Fruit fly (Drosophila melanogaster): ENCODE results near the gene Reph.

The Reph gene

DNA sequence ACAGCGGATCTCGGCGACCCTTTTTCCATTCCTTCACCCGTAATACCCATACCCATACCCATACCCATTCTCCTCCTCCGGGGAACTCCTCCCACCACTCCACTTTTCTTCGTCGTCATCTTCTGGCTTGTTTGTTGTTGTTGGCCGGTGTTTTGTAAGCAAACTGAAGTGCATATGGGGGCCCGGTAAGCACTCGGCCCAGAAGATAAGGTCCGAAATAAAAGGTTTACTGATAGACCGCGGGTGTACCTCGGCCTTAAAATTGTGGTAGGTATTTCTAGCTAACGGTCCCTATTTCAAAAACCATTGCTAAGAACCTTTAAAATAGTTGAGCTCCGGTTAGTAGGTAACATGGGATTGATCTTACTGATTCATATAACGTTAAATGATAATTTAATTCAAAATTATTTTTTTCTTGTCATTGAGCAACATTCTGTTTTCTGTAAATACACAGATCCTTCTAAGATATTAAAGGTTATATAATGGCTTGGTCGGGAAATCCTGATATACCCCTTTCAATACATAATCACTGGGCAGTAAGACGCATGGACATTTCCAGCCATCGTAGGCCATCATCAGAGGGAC lies 27.5 kb upstream of the Reph start (continued):
- TF ChIP-seq CG13123 (GFP tag; optimal IDR thresholded peaks at IDR 0.05) (peak; percentile 0), slbo (GFP tag; IDR thresholded peaks at IDR 0.05) (0 out of 2 replicates have a peak, but pooled peaks have one; percentile 30), mam (GFP tag; optimal IDR thresholded peaks at IDR 0.05) (peak; percentile 4), inv (GFP tag; IDR thresholded peaks at IDR 0.05; ENCODE audit: partially characterized antibody) (no peak), crc (GFP tag; optimal IDR thresholded peaks at IDR 0.05) (no peak), CG7786 (GFP tag; optimal IDR thresholded peaks at IDR 0.05) (peak; percentile 33), Camta (GFP tag; optimal IDR thresholded peaks at IDR 0.05) (no peak), PHDP (tag; optimal IDR thresholded peaks at IDR 0.05) (peak; percentile 19), sens (GFP tag) (peak; percentile 93), CG14667 (GFP tag; IDR thresholded peaks at IDR 0.05) (peak; percentile 40), ara (GFP tag; IDR thresholded peaks at IDR 0.05) (peak; percentile 31; the same call in 1 of the 2 replicates), run (tag; optimal IDR thresholded peaks at IDR 0.05) (no peak), stc (GFP tag; IDR thresholded peaks at IDR 0.05) (peak; percentile 41; the same call in 1 of the 2 replicates), CG32767 (GFP tag; IDR thresholded peaks at IDR 0.05) (0 out of 2 replicates have a peak, but pooled peaks have one; percentile 40), ewg (GFP tag; optimal IDR thresholded peaks at IDR 0.05) (peak; percentile 8), NC2β (GFP tag; optimal IDR thresholded peaks at IDR 0.05) (peak; percentile 25), ap (GFP tag; IDR thresholded peaks at IDR 0.05) (peak; percentile 37; the same call in 1 of the 2 replicates), lov (optimal IDR thresholded peaks at IDR 0.05) (no peak), lov (GFP tag; IDR thresholded peaks at IDR 0.05) (no peak), danr (GFP tag; IDR thresholded peaks at IDR 0.05) (0 out of 2 replicates have a peak, but pooled peaks have one; percentile 25), btn (GFP tag; optimal IDR thresholded peaks at IDR 0.05) (no peak), zfh1 (GFP tag; IDR thresholded peaks at IDR 0.05) (peak; percentile 71; the same call in 2 of the 3 replicates), Drgx (GFP tag; IDR thresholded peaks at IDR 0.05) (peak; percentile 11; the same call in 1 of the 2 replicates), CG1602 (GFP tag; optimal IDR thresholded peaks at IDR 0.05) (peak; percentile 23), ci (GFP tag; IDR thresholded peaks at IDR 0.05) (0 out of 3 replicates have a peak, but pooled peaks have one; percentile 23), ssp (GFP tag; IDR thresholded peaks at IDR 0.05) (0 out of 2 replicates have a peak, but pooled peaks have one; percentile 7), Abd-B (GFP tag; optimal IDR thresholded peaks at IDR 0.05) (peak; percentile 30), CG2120 (GFP tag; optimal IDR thresholded peaks at IDR 0.05) (peak; percentile 32), Vsx1 (GFP tag; optimal IDR thresholded peaks at IDR 0.05) (no peak), BEAF-32 (GFP tag; optimal IDR thresholded peaks at IDR 0.05) (no peak), ftz-f1 (GFP tag; optimal IDR thresholded peaks at IDR 0.05) (no peak), gro (GFP tag; optimal IDR thresholded peaks at IDR 0.05) (no peak), Hr78 (GFP tag; optimal IDR thresholded peaks at IDR 0.05) (no peak), ab (GFP tag; optimal IDR thresholded peaks at IDR 0.05) (peak; percentile 7), bowl (GFP tag; IDR thresholded peaks at IDR 0.05) (peak; percentile 60; the same call in 1 of the 2 replicates), CG18011 (GFP tag; optimal IDR thresholded peaks at IDR 0.05) (no peak), CG5245 (GFP tag; optimal IDR thresholded peaks at IDR 0.05) (peak; percentile 24), CG4360 (GFP tag; IDR thresholded peaks at IDR 0.05) (peak; percentile 89), CG33557 (GFP tag; optimal IDR thresholded peaks at IDR 0.05) (no peak), CG7556 (GFP tag; optimal IDR thresholded peaks at IDR 0.05) (peak; percentile 36), Rx (GFP tag; IDR thresholded peaks at IDR 0.05) (no peak), Asciz (GFP tag; optimal IDR thresholded peaks at IDR 0.05) (peak; percentile 21), E2f1 (GFP tag; IDR thresholded peaks at IDR 0.05) (peak; percentile 7; the same call in 1 of the 2 replicates), gem (tag; optimal IDR thresholded peaks at IDR 0.05) (peak; percentile 76), Pdp1 (GFP tag; optimal IDR thresholded peaks at IDR 0.05) (peak; percentile 29 to 81), bsh (GFP tag; optimal IDR thresholded peaks at IDR 0.05) (peak in 1 of 2 experiments; percentile 5), CG8765 (GFP tag; IDR thresholded peaks at IDR 0.05) (0 out of 2 replicates have a peak, but pooled peaks have one; percentile 6), Ptx1 (GFP tag; IDR thresholded peaks at IDR 0.05) (peak; percentile 40), Bteb2 (GFP tag; optimal IDR thresholded peaks at IDR 0.05) (no peak), pfk (GFP tag; optimal IDR thresholded peaks at IDR 0.05) (no peak)
